Worm (Caenorhabditis elegans) whole organism, L3 larva: ENCODE measurements around the gene cept-2.

Experiments used
- aly-2 ChIP-seq: fragments of 150-350 bp; optimal IDR thresholded peaks from 2 replicates; lab custom pipeline; 2014; ENCODE audit warnings: missing biosample characterization, missing genetic modification characterization
- ceh-16 ChIP-seq: sonication (generic microtip); optimal IDR thresholded peaks from 2 replicates; lab custom pipeline; 2017; ENCODE audit warnings: missing biosample characterization, missing genetic modification characterization
- ceh-9 ChIP-seq: sonication (generic microtip); optimal IDR thresholded peaks from 2 replicates; lab custom pipeline; 2018; ENCODE audit warnings: missing biosample characterization, missing genetic modification characterization
- daf-12 ChIP-seq: fragments of 150-350 bp; optimal IDR thresholded peaks from 2 replicates; lab custom pipeline; 2014; ENCODE audit warnings: missing biosample characterization, missing genetic modification reagents, missing genetic modification characterization
- elt-2 ChIP-seq: sonication (generic microtip); optimal IDR thresholded peaks from 2 replicates; lab custom pipeline; 2016; ENCODE audit warnings: missing genetic modification reagents, mild to moderate bottlenecking, missing genetic modification characterization, missing compliant biosample characterization
- lin-39 ChIP-seq: fragments of 150-350 bp; optimal IDR thresholded peaks from 2 replicates; lab custom pipeline; 2018; ENCODE audit warnings: missing biosample characterization, missing genetic modification reagents, missing genetic modification characterization

DNA sequence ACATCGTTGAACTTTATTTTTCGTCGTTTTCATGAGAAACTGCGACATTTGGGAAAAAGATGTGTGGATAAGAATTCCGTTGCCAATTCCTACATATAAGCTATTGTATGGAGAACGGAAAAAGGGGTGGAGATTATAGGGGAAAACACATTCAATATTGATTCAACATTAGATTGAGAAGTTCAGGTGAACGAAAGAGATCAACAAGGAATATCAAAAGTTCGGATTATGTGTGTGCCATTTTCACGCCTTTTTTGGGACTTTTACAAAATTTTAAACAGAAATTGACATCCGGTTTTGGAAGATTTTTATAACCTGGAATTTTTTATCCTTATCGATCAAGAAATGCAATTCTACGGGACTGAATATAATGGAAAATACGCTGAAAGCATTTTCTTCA is 19.8 kb upstream of the cept-2 start, which contains the start of gene F47B8.5:
- TF ChIP-seq aly-2 (tag; lab: Kevin White, UChicago), result no peak
- no peak for TF ChIP-seq ceh-9
- TF ChIP-seq ceh-16 (tag; lab: Kevin White, UChicago), result no peak
- no peak for TF ChIP-seq daf-12 (tag; lab: Kevin White, UChicago)
- no peak for TF ChIP-seq elt-2 (tag; lab: Kevin White, UChicago)
- no peak for TF ChIP-seq lin-39 (tag; lab: Kevin White, UChicago)
